Fruit fly (Drosophila melanogaster) whole organism, embryonic: Measurements from ENCODE around the gene Tet.

Experiments
- Adf1 ChIP-seq: fragments of 200-800 bp; sonication (Bioruptor generic); IDR thresholded peaks from 2 replicates; pipeline ENCODE4 v1.3.6; 2022; ENCODE audit warnings: missing biosample characterization, missing genetic modification characterization
- CG10462 ChIP-seq: fragments of 200-800 bp; sonication (Bioruptor generic); optimal IDR thresholded peaks from 2 replicates; lab custom pipeline; 2016; ENCODE audit warnings: missing biosample characterization, missing genetic modification characterization
- CG11247 ChIP-seq: fragments of 200-800 bp; sonication (Bioruptor generic); IDR thresholded peaks from 2 replicates; pipeline ENCODE4 v1.3.6; 2022; ENCODE audit warnings: missing biosample characterization, missing genetic modification characterization
- CG14860 ChIP-seq: fragments of 200-800 bp; sonication (Bioruptor generic); IDR thresholded peaks from 3 replicates; pipeline ENCODE4 v1.3.6; 2022; ENCODE audit warnings: missing biosample characterization, missing genetic modification characterization; ENCODE audit not compliant: partially characterized antibody
- CG15073 ChIP-seq: fragments of 200-800 bp; sonication (Bioruptor generic); optimal IDR thresholded peaks from 2 replicates; lab custom pipeline; 2016; ENCODE audit warnings: missing biosample characterization, missing genetic modification characterization
- CG15514 ChIP-seq: fragments of 200-800 bp; sonication (Bioruptor generic); optimal IDR thresholded peaks from 3 replicates; lab custom pipeline; 2017; ENCODE audit warnings: missing biosample characterization, missing genetic modification characterization, mild to moderate bottlenecking, moderate library complexity, missing genetic modification reagents
- CG2678 ChIP-seq: fragments of 200-800 bp; sonication (Bioruptor generic); optimal IDR thresholded peaks from 3 replicates; lab custom pipeline; 2019; ENCODE audit warnings: missing biosample characterization, mild to moderate bottlenecking, missing genetic modification characterization, moderate library complexity
- CG2712 ChIP-seq: fragments of 200-800 bp; optimal IDR thresholded peaks from 3 replicates; lab custom pipeline; 2019; ENCODE audit warnings: missing biosample characterization, mild to moderate bottlenecking, missing genetic modification characterization, moderate library complexity
- CG2889 ChIP-seq: fragments of 200-800 bp; sonication (Bioruptor generic); IDR thresholded peaks from 3 replicates; pipeline ENCODE4 v1.3.6; 2022; ENCODE audit warnings: missing biosample characterization, missing genetic modification characterization
- CG30403 ChIP-seq: fragments of 200-800 bp; sonication (Bioruptor generic); optimal IDR thresholded peaks from 3 replicates; lab custom pipeline; 2016; ENCODE audit warnings: missing biosample characterization, missing genetic modification characterization
- CG30431 ChIP-seq: fragments of 200-800 bp; sonication (Bioruptor generic); optimal IDR thresholded peaks from 2 replicates; lab custom pipeline; 2017; ENCODE audit warnings: missing biosample characterization, missing genetic modification characterization
- CG32772 ChIP-seq: fragments of 200-800 bp; sonication (Bioruptor generic); IDR thresholded peaks from 2 replicates; pipeline ENCODE4 v1.3.6; 2022; ENCODE audit warnings: missing biosample characterization, missing genetic modification characterization
- CG5953 ChIP-seq: fragments of 200-800 bp; sonication (Bioruptor generic); IDR thresholded peaks from 2 replicates; pipeline ENCODE4 v1.3.6; 2022; ENCODE audit warnings: missing biosample characterization, missing genetic modification characterization
- CG6854 ChIP-seq: fragments of 200-800 bp; sonication (Bioruptor generic); optimal IDR thresholded peaks from 3 replicates; lab custom pipeline; 2017; ENCODE audit warnings: missing biosample characterization, mild to moderate bottlenecking, missing genetic modification characterization
- CG7839 ChIP-seq: fragments of 200-800 bp; sonication (Bioruptor generic); optimal IDR thresholded peaks from 3 replicates; lab custom pipeline; 2018; ENCODE audit warnings: missing biosample characterization, mild to moderate bottlenecking, missing genetic modification characterization, moderate library complexity
- CG7928 ChIP-seq: fragments of 200-800 bp; sonication (Bioruptor generic); optimal IDR thresholded peaks from 2 replicates; lab custom pipeline; 2017; ENCODE audit warnings: missing biosample characterization, mild to moderate bottlenecking, missing genetic modification characterization
- CG8089 ChIP-seq: fragments of 200-800 bp; sonication (Bioruptor generic); optimal IDR thresholded peaks from 3 replicates; lab custom pipeline; 2016; ENCODE audit warnings: missing biosample characterization, missing genetic modification characterization
- CG8281 ChIP-seq: fragments of 200-800 bp; sonication (Bioruptor generic); optimal IDR thresholded peaks from 2 replicates; lab custom pipeline; 2018; ENCODE audit warnings: missing biosample characterization, mild to moderate bottlenecking, missing genetic modification characterization, moderate library complexity
- CG8765 ChIP-seq: fragments of 200-800 bp; sonication (Bioruptor generic); IDR thresholded peaks from 2 replicates; pipeline ENCODE4 v1.3.6; 2022; ENCODE audit warnings: missing biosample characterization, missing genetic modification characterization
- CG9437 ChIP-seq: fragments of 200-800 bp; sonication (Bioruptor generic); optimal IDR thresholded peaks from 2 replicates; lab custom pipeline; 2018; ENCODE audit warnings: missing biosample characterization, mild to moderate bottlenecking, missing genetic modification characterization
- CG9727 ChIP-seq: fragments of 200-800 bp; sonication (Bioruptor generic); optimal IDR thresholded peaks from 3 replicates; lab custom pipeline; 2017; ENCODE audit warnings: missing biosample characterization, mild to moderate bottlenecking, missing genetic modification characterization
- CHES-1-like ChIP-seq: fragments of 200-800 bp; sonication (Bioruptor generic); optimal IDR thresholded peaks from 2 replicates; lab custom pipeline; 2016; ENCODE audit warnings: missing biosample characterization, missing genetic modification characterization
- Camta ChIP-seq: fragments of 200-800 bp; sonication (Bioruptor generic); optimal IDR thresholded peaks from 2 replicates; lab custom pipeline; 2016; ENCODE audit warnings: missing biosample characterization, missing genetic modification characterization
- D19B ChIP-seq: fragments of 200-800 bp; sonication (Bioruptor generic); optimal IDR thresholded peaks from 2 replicates; lab custom pipeline; 2017; ENCODE audit warnings: missing biosample characterization, mild to moderate bottlenecking, missing genetic modification characterization
- Dek ChIP-seq: fragments of 200-800 bp; sonication (Bioruptor generic); optimal IDR thresholded peaks from 3 replicates; lab custom pipeline; 2019; ENCODE audit warnings: missing biosample characterization, mild to moderate bottlenecking, missing genetic modification characterization, moderate library complexity
- Doc3 ChIP-seq: fragments of 200-800 bp; sonication (Bioruptor generic); IDR thresholded peaks from 3 replicates; pipeline ENCODE4 v1.3.6; 2022; ENCODE audit warnings: missing biosample characterization, missing genetic modification characterization; ENCODE audit not compliant: partially characterized antibody
- Fer1 ChIP-seq: fragments of 200-800 bp; sonication (Bioruptor generic); optimal IDR thresholded peaks from 2 replicates; lab custom pipeline; 2017; ENCODE audit warnings: missing biosample characterization, mild to moderate bottlenecking, missing genetic modification characterization
- Fer3 ChIP-seq: fragments of 200-800 bp; sonication (Bioruptor generic); optimal IDR thresholded peaks from 2 replicates; lab custom pipeline; 2018; ENCODE audit warnings: missing biosample characterization, mild to moderate bottlenecking, missing genetic modification characterization, moderate library complexity
- HLH3B ChIP-seq: fragments of 200-800 bp; sonication (Bioruptor generic); IDR thresholded peaks from 2 replicates; pipeline ENCODE4 v1.3.6; 2022; ENCODE audit warnings: missing biosample characterization, missing genetic modification characterization
- Hr39 ChIP-seq: fragments of >200 bp; optimal IDR thresholded peaks from 2 replicates; lab custom pipeline; 2017
- Lim3 ChIP-seq: fragments of 200-800 bp; sonication (Bioruptor generic); IDR thresholded peaks from 2 replicates; pipeline ENCODE4 v1.3.6; 2022; ENCODE audit warnings: missing biosample characterization, missing genetic modification characterization
- MESR4 ChIP-seq: fragments of 200-800 bp; sonication (Bioruptor generic); optimal IDR thresholded peaks from 2 replicates; lab custom pipeline; 2018; ENCODE audit warnings: missing biosample characterization, mild to moderate bottlenecking, missing genetic modification characterization, moderate library complexity
- Optix ChIP-seq: fragments of 200-800 bp; sonication (Bioruptor generic); IDR thresholded peaks from 3 replicates; pipeline ENCODE4 v1.3.6; 2022; ENCODE audit warnings: missing biosample characterization, missing genetic modification characterization
- PHDP ChIP-seq: fragments of 200-800 bp; sonication (Bioruptor generic); optimal IDR thresholded peaks from 3 replicates; lab custom pipeline; 2018; ENCODE audit warnings: missing biosample characterization, mild to moderate bottlenecking, missing genetic modification characterization, moderate library complexity
- Pdp1 ChIP-seq, 2 experiments: fragments of 200-800 bp; sonication (Bioruptor generic); optimal IDR thresholded peaks; 3 replicates each; lab custom pipeline; 2016; ENCODE audit warnings: missing biosample characterization in 2 of 2, missing genetic modification characterization in 2 of 2, mild to moderate bottlenecking in 1 of 2, moderate library complexity in 1 of 2
- Poxn ChIP-seq: fragments of 200-800 bp; sonication (Bioruptor generic); IDR thresholded peaks from 2 replicates; pipeline ENCODE4 v1.3.6; 2022; ENCODE audit warnings: missing biosample characterization, missing genetic modification characterization
- TFAM ChIP-seq: fragments of 200-800 bp; sonication (Bioruptor generic); optimal IDR thresholded peaks from 2 replicates; lab custom pipeline; 2017; ENCODE audit warnings: missing biosample characterization, missing genetic modification characterization, inconsistent platforms
- Trl ChIP-seq, 3 experiments: fragments of >200 bp in 2 of 3; fragments of 200-800 bp in 1 of 3; sonication (Bioruptor generic) in 1 of 3; optimal IDR thresholded peaks; 2 replicates in 1 of 3; 3 replicates in 2 of 3; lab custom pipeline; 2016 to 2017; ENCODE audit warnings: missing biosample characterization in 1 of 3, missing genetic modification characterization in 1 of 3
- ac ChIP-seq: fragments of 200-800 bp; sonication (Bioruptor generic); optimal IDR thresholded peaks from 3 replicates; lab custom pipeline; 2017; ENCODE audit warnings: missing biosample characterization, mild to moderate bottlenecking, missing genetic modification characterization
- bsh ChIP-seq, 2 experiments: fragments of 200-800 bp; sonication (Bioruptor generic); optimal IDR thresholded peaks; 2 replicates each; lab custom pipeline; 2017 to 2018; ENCODE audit warnings: mild to moderate bottlenecking in 2 of 2, missing biosample characterization in 2 of 2, missing genetic modification characterization in 2 of 2, moderate library complexity in 1 of 2
- cas ChIP-seq: fragments of 200-800 bp; sonication (Bioruptor generic); IDR thresholded peaks from 2 replicates; pipeline ENCODE4 v1.3.6; 2022; ENCODE audit warnings: missing biosample characterization, missing genetic modification characterization
- croc ChIP-seq: fragments of 200-800 bp; sonication (Bioruptor generic); conservative IDR thresholded peaks from 3 replicates; pipeline ENCODE4 v1.3.6; 2022; ENCODE audit warnings: missing biosample characterization, missing genetic modification characterization
- dmrt99B ChIP-seq: fragments of 200-800 bp; sonication (Bioruptor generic); optimal IDR thresholded peaks from 2 replicates; lab custom pipeline; 2018; ENCODE audit warnings: missing biosample characterization, mild to moderate bottlenecking, missing genetic modification characterization, moderate library complexity
- dysf ChIP-seq: fragments of 200-800 bp; sonication (Bioruptor generic); IDR thresholded peaks from 3 replicates; pipeline ENCODE4 v1.3.6; 2022; ENCODE audit warnings: missing biosample characterization, missing genetic modification characterization
- eyg ChIP-seq: fragments of 200-800 bp; sonication (Bioruptor generic); optimal IDR thresholded peaks from 3 replicates; lab custom pipeline; 2016; ENCODE audit warnings: missing biosample characterization, missing genetic modification characterization
- lab ChIP-seq: fragments of 200-800 bp; sonication (Bioruptor generic); optimal IDR thresholded peaks from 3 replicates; lab custom pipeline; 2017; ENCODE audit warnings: missing biosample characterization, missing genetic modification characterization, mild to moderate bottlenecking, moderate library complexity, missing genetic modification reagents
- lmd ChIP-seq: fragments of 200-800 bp; sonication (Bioruptor generic); IDR thresholded peaks from 2 replicates; pipeline ENCODE4 v1.3.6; 2022; ENCODE audit warnings: missing biosample characterization, missing genetic modification characterization
- seq ChIP-seq: fragments of 200-800 bp; sonication (Bioruptor generic); IDR thresholded peaks from 2 replicates; pipeline ENCODE4 v1.3.6; 2022; ENCODE audit warnings: missing biosample characterization, missing genetic modification characterization
- unc-4 ChIP-seq: fragments of 200-800 bp; sonication (Bioruptor generic); IDR thresholded peaks from 2 replicates; pipeline ENCODE4 v1.3.6; 2022; ENCODE audit warnings: missing biosample characterization, missing genetic modification characterization; ENCODE audit not compliant: partially characterized antibody
- z ChIP-seq: fragments of 200-800 bp; sonication (Bioruptor generic); IDR thresholded peaks from 3 replicates; pipeline ENCODE4 v1.3.6; 2022; ENCODE audit warnings: missing biosample characterization, missing genetic modification characterization

Tet gene

DNA sequence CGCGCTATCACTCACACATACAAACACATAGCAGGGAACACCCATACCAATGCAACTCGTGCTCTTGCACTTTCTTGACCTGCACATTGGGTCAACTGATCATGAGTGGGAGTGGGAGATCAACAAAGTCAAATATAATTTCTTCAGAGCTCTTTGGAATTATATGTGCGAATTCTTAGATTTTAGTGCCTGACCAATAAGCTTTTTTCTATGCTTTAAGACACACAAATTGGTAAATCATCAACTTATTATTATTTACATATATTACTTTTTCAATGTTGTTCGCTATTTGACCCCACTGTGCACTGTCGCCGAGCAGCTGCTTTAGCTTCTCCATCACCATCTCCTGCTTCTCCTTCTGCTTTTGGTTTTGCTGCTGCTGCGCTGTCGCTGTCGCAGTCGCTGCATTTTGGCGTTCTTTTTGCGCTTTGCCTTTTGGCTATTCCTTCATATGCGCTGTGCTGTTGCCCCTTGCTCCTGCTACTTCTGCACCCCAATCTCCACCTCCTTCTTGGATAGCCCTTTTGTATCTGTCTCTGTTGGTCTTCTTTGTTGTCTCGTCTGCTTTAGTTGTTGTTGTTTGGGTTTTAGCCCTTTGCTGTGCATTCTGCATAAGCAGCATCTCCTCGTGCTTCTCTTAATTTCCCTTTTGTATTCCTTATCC is 54.8 kb downstream of the Tet start (continued):
- peak; percentile 41; the same call in 1 of the 3 replicates for TF ChIP-seq dysf
- no peak for TF ChIP-seq Dek (tag; lab: Kevin White, UChicago)
- TF ChIP-seq Trl (optimal IDR thresholded peaks at IDR 0.05; lab: Kevin White, UChicago) = no peak
- TF ChIP-seq Trl (GFP tag; optimal IDR thresholded peaks at IDR 0.05; lab: Kevin White, UChicago) = no peak
- TF ChIP-seq unc-4 (GFP tag; lab: Robert Waterston, UW) = no peak
- TF ChIP-seq CG15073 (GFP tag; lab: Kevin White, UChicago) = no peak
- no peak for TF ChIP-seq CG14860 (GFP tag; lab: Robert Waterston, UW)
- no peak for TF ChIP-seq CG11247 (GFP tag; lab: Robert Waterston, UW)
- no peak for TF ChIP-seq CG8089
- TF ChIP-seq Hr39 (lab: Kevin White, UChicago) = no peak
- TF ChIP-seq PHDP (tag; lab: Kevin White, UChicago) = peak; percentile 54
- no peak for TF ChIP-seq CG6854 (GFP tag; lab: Kevin White, UChicago)
- peak; percentile 10 for TF ChIP-seq CG10462
- TF ChIP-seq CG2678 = peak; percentile 65
- no peak for TF ChIP-seq CG2889 (GFP tag; lab: Robert Waterston, UW)
- no peak for TF ChIP-seq Camta (GFP tag; lab: Kevin White, UChicago)
- TF ChIP-seq lab (GFP tag; lab: Kevin White, UChicago) = peak; percentile 23
- no peak for TF ChIP-seq CG32772
- no peak for TF ChIP-seq CG15514 (GFP tag; lab: Kevin White, UChicago)
- TF ChIP-seq cas (GFP tag; lab: Robert Waterston, UW) = no peak
- no peak for TF ChIP-seq CG8281 (tag; lab: Kevin White, UChicago)
- peak; percentile 46 for TF ChIP-seq CG9437 (GFP tag; lab: Kevin White, UChicago)
- no peak for TF ChIP-seq Fer1 (GFP tag; lab: Kevin White, UChicago)
- TF ChIP-seq dmrt99B (tag; lab: Kevin White, UChicago) = peak; percentile 62
- TF ChIP-seq CG5953 (GFP tag; lab: Robert Waterston, UW) = no peak
- TF ChIP-seq Adf1 = no peak; the same call in 1 of the 2 replicates
- TF ChIP-seq Doc3 (GFP tag; lab: Robert Waterston, UW) = no peak
- no peak for TF ChIP-seq Fer3 (tag; lab: Kevin White, UChicago)
- TF ChIP-seq TFAM = no peak
- TF ChIP-seq eyg (GFP tag; lab: Kevin White, UChicago) = no peak
- 0 out of 2 replicates have a peak, but pooled peaks have one; percentile 7 for TF ChIP-seq Lim3
- TF ChIP-seq Pdp1 (GFP tag; optimal IDR thresholded peaks at IDR 0.05; lab: Kevin White, UChicago) = peak; percentile 3 to 15
- TF ChIP-seq CG2712 (tag; lab: Kevin White, UChicago) = peak; percentile 80
- peak; percentile 67 for TF ChIP-seq CG30403
- TF ChIP-seq CHES-1-like (GFP tag; lab: Kevin White, UChicago) = no peak
- no peak for TF ChIP-seq CG8765 (GFP tag; lab: Robert Waterston, UW)
- no peak for TF ChIP-seq Poxn (GFP tag; lab: Robert Waterston, UW)
- TF ChIP-seq seq (GFP tag; lab: Robert Waterston, UW) = no peak
- no peak for TF ChIP-seq MESR4 (GFP tag; lab: Kevin White, UChicago)
- TF ChIP-seq HLH3B = peak; percentile 49; the same call in 1 of the 2 replicates
- TF ChIP-seq croc (GFP tag; lab: Robert Waterston, UW) = peak; percentile 58
- TF ChIP-seq lmd (GFP tag; lab: Robert Waterston, UW) = peak; percentile 49
- peak; percentile 55 for TF ChIP-seq CG30431 (GFP tag; lab: Kevin White, UChicago)
- TF ChIP-seq CG7928 (GFP tag; lab: Kevin White, UChicago) = no peak
- peak; percentile 48 for TF ChIP-seq CG9727 (GFP tag; lab: Kevin White, UChicago)
- peak; percentile 46; the same call in 1 of the 3 replicates for TF ChIP-seq Optix
- peak; percentile 84 to 98 for TF ChIP-seq bsh (GFP tag; optimal IDR thresholded peaks at IDR 0.05; lab: Kevin White, UChicago)
- TF ChIP-seq D19B = no peak
- no peak for TF ChIP-seq z (GFP tag; lab: Robert Waterston, UW)
- peak; percentile 63 for TF ChIP-seq CG7839 (tag; lab: Kevin White, UChicago)
- TF ChIP-seq ac (GFP tag; lab: Kevin White, UChicago) = no peak
